Fruit fly (Drosophila melanogaster) whole organism, embryonic: ENCODE results near the gene Zip89B.
A peak's percentile ranks its signal among the peaks of the same experiment; 100 is the strongest.

Experiments used
- BEAF-32 ChIP-seq: fragments of 200-800 bp; sonication (Bioruptor generic); optimal IDR thresholded peaks from 3 replicates; lab custom pipeline; 2017; ENCODE audit warnings: missing biosample characterization, missing genetic modification characterization, mild to moderate bottlenecking, moderate library complexity, missing genetic modification reagents
- CG12155 ChIP-seq: fragments of 200-800 bp; sonication (Bioruptor generic); optimal IDR thresholded peaks from 3 replicates; lab custom pipeline; 2016; ENCODE audit warnings: missing biosample characterization, missing genetic modification characterization
- CG12299 ChIP-seq: fragments of 200-800 bp; sonication (Bioruptor generic); optimal IDR thresholded peaks from 2 replicates; lab custom pipeline; 2018; ENCODE audit warnings: missing biosample characterization, mild to moderate bottlenecking, missing genetic modification characterization
- CG12769 ChIP-seq: fragments of 200-800 bp; sonication (Bioruptor generic); optimal IDR thresholded peaks from 2 replicates; lab custom pipeline; 2019; ENCODE audit warnings: missing biosample characterization, mild to moderate bottlenecking, missing genetic modification characterization, moderate library complexity
- CG12942 ChIP-seq: fragments of 200-800 bp; sonication (Bioruptor generic); optimal IDR thresholded peaks from 3 replicates; lab custom pipeline; 2016; ENCODE audit warnings: missing biosample characterization, missing genetic modification characterization
- CG13624 ChIP-seq: fragments of 200-800 bp; sonication (Bioruptor generic); optimal IDR thresholded peaks from 2 replicates; lab custom pipeline; 2016; ENCODE audit warnings: missing biosample characterization, missing genetic modification characterization
- CG13775 ChIP-seq: fragments of 200-800 bp; sonication (Bioruptor generic); optimal IDR thresholded peaks from 3 replicates; lab custom pipeline; 2017; ENCODE audit warnings: missing biosample characterization, mild to moderate bottlenecking, missing genetic modification characterization
- CG15073 ChIP-seq: fragments of 200-800 bp; sonication (Bioruptor generic); optimal IDR thresholded peaks from 2 replicates; lab custom pipeline; 2016; ENCODE audit warnings: missing biosample characterization, missing genetic modification characterization
- CG16779 ChIP-seq: fragments of 200-800 bp; sonication (Bioruptor generic); IDR thresholded peaks from 2 replicates; pipeline ENCODE4 v1.3.6; 2022; ENCODE audit warnings: missing biosample characterization, missing genetic modification characterization
- CG17186 ChIP-seq: fragments of 200-800 bp; sonication (Bioruptor generic); optimal IDR thresholded peaks from 3 replicates; lab custom pipeline; 2017; ENCODE audit warnings: missing biosample characterization, missing genetic modification reagents, missing genetic modification characterization
- CG18619 ChIP-seq: fragments of 200-800 bp; sonication (Bioruptor generic); optimal IDR thresholded peaks from 3 replicates; lab custom pipeline; 2017; ENCODE audit warnings: missing biosample characterization, mild to moderate bottlenecking, missing genetic modification characterization
- CG3281 ChIP-seq: fragments of 200-800 bp; sonication (Bioruptor generic); optimal IDR thresholded peaks from 3 replicates; lab custom pipeline; 2017; ENCODE audit warnings: missing biosample characterization, mild to moderate bottlenecking, missing genetic modification characterization
- CG3847 ChIP-seq: fragments of 200-800 bp; sonication (Bioruptor generic); IDR thresholded peaks from 2 replicates; pipeline ENCODE4 v1.3.6; 2022; ENCODE audit warnings: missing biosample characterization, missing genetic modification characterization
- CG4617 ChIP-seq: fragments of 200-800 bp; sonication (Bioruptor generic); optimal IDR thresholded peaks from 3 replicates; lab custom pipeline; 2016; ENCODE audit warnings: missing biosample characterization, missing genetic modification characterization, borderline replicate concordance
- CG6683 ChIP-seq: fragments of 200-800 bp; sonication (Bioruptor generic); optimal IDR thresholded peaks from 2 replicates; lab custom pipeline; 2017; ENCODE audit warnings: missing biosample characterization, mild to moderate bottlenecking, missing genetic modification characterization, missing genetic modification reagents
- CG8388 ChIP-seq: fragments of 200-800 bp; sonication (Bioruptor generic); optimal IDR thresholded peaks from 2 replicates; lab custom pipeline; 2019; ENCODE audit warnings: missing biosample characterization, mild to moderate bottlenecking, missing genetic modification characterization, moderate library complexity
- CG9727 ChIP-seq: fragments of 200-800 bp; sonication (Bioruptor generic); optimal IDR thresholded peaks from 3 replicates; lab custom pipeline; 2017; ENCODE audit warnings: missing biosample characterization, mild to moderate bottlenecking, missing genetic modification characterization
- CG9817 ChIP-seq: fragments of 200-800 bp; sonication (Bioruptor generic); optimal IDR thresholded peaks from 2 replicates; lab custom pipeline; 2018; ENCODE audit warnings: missing biosample characterization, mild to moderate bottlenecking, missing genetic modification characterization, moderate library complexity
- CG9876 ChIP-seq: fragments of 200-800 bp; sonication (Bioruptor generic); optimal IDR thresholded peaks from 2 replicates; lab custom pipeline; 2016; ENCODE audit warnings: missing biosample characterization, missing genetic modification characterization
- Dfd ChIP-seq, 2 experiments: fragments of >200 bp; optimal IDR thresholded peaks; 2 replicates each; lab custom pipeline; 2017; ENCODE audit warnings: missing biosample characterization in 2 of 2, missing genetic modification characterization in 2 of 2
- Doc2 ChIP-seq: fragments of 200-800 bp; sonication (Bioruptor generic); IDR thresholded peaks from 2 replicates; pipeline ENCODE4 v1.3.6; 2022; ENCODE audit warnings: missing biosample characterization, missing genetic modification characterization
- E2f2 ChIP-seq: fragments of 200-800 bp; sonication (Bioruptor generic); IDR thresholded peaks from 2 replicates; pipeline ENCODE4 v1.3.6; 2022; ENCODE audit warnings: missing biosample characterization, missing genetic modification characterization
- Ets97D ChIP-seq: fragments of 200-800 bp; sonication (Bioruptor generic); optimal IDR thresholded peaks from 3 replicates; lab custom pipeline; 2016; ENCODE audit warnings: missing biosample characterization, missing genetic modification characterization
- Hsf ChIP-seq: fragments of 200-800 bp; sonication (Bioruptor generic); optimal IDR thresholded peaks from 3 replicates; lab custom pipeline; 2016; ENCODE audit warnings: missing biosample characterization, missing genetic modification characterization
- MTF-1 ChIP-seq: fragments of 200-800 bp; sonication (Bioruptor generic); optimal IDR thresholded peaks from 2 replicates; lab custom pipeline; 2018; ENCODE audit warnings: missing biosample characterization, mild to moderate bottlenecking, missing genetic modification characterization, borderline replicate concordance
- Neu2 ChIP-seq: fragments of 200-800 bp; sonication (Bioruptor generic); optimal IDR thresholded peaks from 3 replicates; lab custom pipeline; 2016; ENCODE audit warnings: missing biosample characterization, missing genetic modification characterization, borderline replicate concordance
- Oli ChIP-seq: fragments of 200-800 bp; sonication (Bioruptor generic); optimal IDR thresholded peaks from 2 replicates; lab custom pipeline; 2018; ENCODE audit warnings: missing biosample characterization, mild to moderate bottlenecking, missing genetic modification characterization, moderate library complexity
- Scr ChIP-seq: fragments of 200-800 bp; sonication (Bioruptor generic); IDR thresholded peaks from 2 replicates; pipeline ENCODE4 v1.3.6; 2022; ENCODE audit warnings: missing biosample characterization, missing genetic modification characterization; ENCODE audit not compliant: partially characterized antibody
- Sin3A ChIP-seq: fragments of >200 bp; optimal IDR thresholded peaks from 2 replicates; lab custom pipeline; 2018
- Sox100B ChIP-seq: fragments of 200-800 bp; sonication (Bioruptor generic); optimal IDR thresholded peaks from 3 replicates; lab custom pipeline; 2018; ENCODE audit warnings: missing biosample characterization, mild to moderate bottlenecking, missing genetic modification characterization
- Sox102F ChIP-seq: fragments of 200-800 bp; sonication (Bioruptor generic); optimal IDR thresholded peaks from 2 replicates; lab custom pipeline; 2018; ENCODE audit warnings: missing biosample characterization, mild to moderate bottlenecking, missing genetic modification characterization, moderate library complexity
- Sry-β ChIP-seq: fragments of 200-800 bp; sonication (Bioruptor generic); optimal IDR thresholded peaks from 2 replicates; lab custom pipeline; 2018; ENCODE audit warnings: missing biosample characterization, mild to moderate bottlenecking, missing genetic modification characterization, moderate library complexity
- Trl ChIP-seq, 3 experiments: fragments of >200 bp in 2 of 3; fragments of 200-800 bp in 1 of 3; sonication (Bioruptor generic) in 1 of 3; optimal IDR thresholded peaks; 2 replicates in 1 of 3; 3 replicates in 2 of 3; lab custom pipeline; 2016 to 2017; ENCODE audit warnings: missing biosample characterization in 1 of 3, missing genetic modification characterization in 1 of 3
- ara ChIP-seq: fragments of 200-800 bp; sonication (Bioruptor generic); IDR thresholded peaks from 2 replicates; pipeline ENCODE4 v1.3.6; 2022; ENCODE audit warnings: missing biosample characterization, missing genetic modification characterization
- cato ChIP-seq: fragments of 200-800 bp; sonication (Bioruptor generic); optimal IDR thresholded peaks from 2 replicates; lab custom pipeline; 2016; ENCODE audit warnings: missing biosample characterization, missing genetic modification characterization, borderline replicate concordance
- chif ChIP-seq, 2 experiments: fragments of 200-800 bp; sonication (Bioruptor generic); optimal IDR thresholded peaks; 3 replicates each; lab custom pipeline; 2016; ENCODE audit warnings: missing biosample characterization in 2 of 2, missing genetic modification characterization in 2 of 2
- corto ChIP-seq: fragments of 200-800 bp; sonication (Bioruptor generic); optimal IDR thresholded peaks from 2 replicates; lab custom pipeline; 2016; ENCODE audit warnings: missing biosample characterization, mild to moderate bottlenecking, missing genetic modification characterization, moderate library complexity
- crol ChIP-seq: fragments of 200-800 bp; sonication (Bioruptor generic); IDR thresholded peaks from 2 replicates; pipeline ENCODE4 v1.3.6; 2022; ENCODE audit warnings: missing biosample characterization, missing genetic modification characterization
- crp ChIP-seq, 2 experiments: fragments of 200-800 bp; sonication (Bioruptor generic); optimal IDR thresholded peaks; 2 replicates in 1 of 2; 3 replicates in 1 of 2; lab custom pipeline; 2017; ENCODE audit warnings: missing biosample characterization in 2 of 2, missing genetic modification characterization in 2 of 2, mild to moderate bottlenecking in 1 of 2, moderate library complexity in 1 of 2
- dimm ChIP-seq: fragments of 200-800 bp; sonication (Bioruptor generic); IDR thresholded peaks from 2 replicates; pipeline ENCODE4 v1.3.6; 2022; ENCODE audit warnings: missing biosample characterization, missing genetic modification characterization
- dpn ChIP-seq, 2 experiments: fragments of 200-800 bp; sonication (Bioruptor generic); optimal IDR thresholded peaks; 3 replicates each; lab custom pipeline; 2016; ENCODE audit warnings: missing biosample characterization in 2 of 2, missing genetic modification characterization in 2 of 2
- ftz-f1 ChIP-seq: fragments of 200-800 bp; sonication (Bioruptor generic); optimal IDR thresholded peaks from 2 replicates; lab custom pipeline; 2016; ENCODE audit warnings: missing biosample characterization, missing genetic modification characterization
- gcm ChIP-seq: fragments of 200-800 bp; sonication (Bioruptor generic); optimal IDR thresholded peaks from 2 replicates; lab custom pipeline; 2019; ENCODE audit warnings: missing biosample characterization, mild to moderate bottlenecking, missing genetic modification characterization, moderate library complexity
- mam ChIP-seq: fragments of 200-800 bp; sonication (Bioruptor generic); optimal IDR thresholded peaks from 3 replicates; lab custom pipeline; 2016; ENCODE audit warnings: missing biosample characterization, missing genetic modification characterization
- nmo ChIP-seq: fragments of 200-800 bp; sonication (Bioruptor generic); optimal IDR thresholded peaks from 2 replicates; lab custom pipeline; 2018; ENCODE audit warnings: missing biosample characterization, mild to moderate bottlenecking, missing genetic modification characterization, moderate library complexity
- odd ChIP-seq: fragments of 200-800 bp; sonication (Bioruptor generic); optimal IDR thresholded peaks from 2 replicates; lab custom pipeline; 2017; ENCODE audit warnings: missing biosample characterization, mild to moderate bottlenecking, missing genetic modification characterization
- prd ChIP-seq, 3 experiments: fragments of >200 bp in 2 of 3; fragments of 200-800 bp in 1 of 3; sonication (Bioruptor generic) in 1 of 3; optimal IDR thresholded peaks in 2 of 3; IDR thresholded peaks in 1 of 3; 2 replicates in 2 of 3; 3 replicates in 1 of 3; pipeline versions ENCODE4 v1.3.6 to Lab custom; 2017 to 2022; ENCODE audit warnings: missing biosample characterization in 1 of 3, missing genetic modification characterization in 1 of 3
- slbo ChIP-seq: fragments of 200-800 bp; sonication (Bioruptor generic); IDR thresholded peaks from 2 replicates; pipeline ENCODE4 v1.3.6; 2022; ENCODE audit warnings: missing biosample characterization, missing genetic modification characterization

Gene Zip89B

DNA sequence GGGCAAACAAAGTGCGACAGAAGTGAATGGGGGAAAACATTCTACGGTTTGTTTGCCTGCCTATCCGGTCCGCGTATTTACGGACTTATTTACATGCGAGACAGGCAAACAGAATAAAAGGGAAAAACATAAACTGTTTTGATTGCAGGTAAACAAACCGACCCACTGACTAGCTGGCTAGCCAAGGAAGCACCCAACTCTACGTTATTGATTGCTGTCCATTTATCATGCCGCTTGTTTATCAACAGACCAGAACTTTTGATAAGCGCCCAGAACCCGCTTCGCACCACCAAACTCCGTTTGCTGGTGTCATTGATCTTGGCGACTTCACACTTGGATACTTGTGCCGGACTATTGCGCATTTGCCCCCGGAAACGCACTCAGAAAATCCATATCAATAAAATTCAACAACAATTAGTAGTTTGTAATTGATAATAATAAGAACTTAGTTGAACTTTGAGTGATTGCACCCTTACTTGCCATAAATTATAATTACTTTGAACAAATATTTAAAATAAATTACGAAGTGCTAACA is 26.3 kb downstream of the Zip89B start (continued):
- TF ChIP-seq odd (peak; percentile 77), mam (peak; percentile 31), BEAF-32 (GFP tag; lab: Kevin White, UChicago) (no peak), cato (GFP tag; lab: Kevin White, UChicago) (peak; percentile 62), CG18619 (GFP tag; lab: Kevin White, UChicago) (peak; percentile 74), chif (GFP tag; optimal IDR thresholded peaks at IDR 0.05; lab: Kevin White, UChicago) (peak; percentile 23 to 64), CG12299 (tag; lab: Kevin White, UChicago) (peak; percentile 21), Scr (no peak), Sry-β (GFP tag; lab: Kevin White, UChicago) (peak; percentile 37), CG6683 (GFP tag; lab: Kevin White, UChicago) (no peak), CG13775 (GFP tag; lab: Kevin White, UChicago) (peak; percentile 19), Doc2 (no peak), CG3281 (peak; percentile 52), dpn (GFP tag; optimal IDR thresholded peaks at IDR 0.05; lab: Kevin White, UChicago) (peak; percentile 47 to 71), Sox102F (GFP tag; lab: Kevin White, UChicago) (peak; percentile 10), MTF-1 (GFP tag; lab: Kevin White, UChicago) (peak; percentile 52), E2f2 (GFP tag; lab: Robert Waterston, UW) (peak; percentile 58; the same call in 1 of the 2 replicates), crol (GFP tag; lab: Robert Waterston, UW) (peak; percentile 24; the same call in 1 of the 2 replicates), Ets97D (GFP tag; lab: Kevin White, UChicago) (no peak), ftz-f1 (GFP tag; lab: Kevin White, UChicago) (no peak), CG9817 (peak; percentile 21), Neu2 (GFP tag; lab: Kevin White, UChicago) (no peak), prd (optimal IDR thresholded peaks at IDR 0.05; lab: Kevin White, UChicago) (no peak), prd (GFP tag; IDR thresholded peaks at IDR 0.05; lab: Robert Waterston, UW) (peak; percentile 46; the same call in 2 of the 3 replicates), CG4617 (peak; percentile 0), CG3847 (GFP tag; lab: Robert Waterston, UW) (0 out of 2 replicates have a peak, but pooled peaks have one; percentile 7), CG8388 (no peak), dimm (GFP tag; lab: Robert Waterston, UW) (no peak), Oli (tag; lab: Kevin White, UChicago) (no peak), CG17186 (peak; percentile 37), corto (GFP tag; lab: Kevin White, UChicago) (no peak), CG16779 (GFP tag; lab: Robert Waterston, UW) (0 out of 2 replicates have a peak, but pooled peaks have one; percentile 53), CG12942 (GFP tag; lab: Kevin White, UChicago) (peak; percentile 68), Sox100B (peak; percentile 35), Hsf (GFP tag; lab: Kevin White, UChicago) (peak; percentile 55), CG13624 (GFP tag; lab: Kevin White, UChicago) (no peak), crp (GFP tag; optimal IDR thresholded peaks at IDR 0.05; lab: Kevin White, UChicago) (peak in 1 of 2 experiments; percentile 17), Sin3A (lab: Kevin White, UChicago) (no peak), gcm (GFP tag; lab: Kevin White, UChicago) (peak; percentile 41), CG15073 (GFP tag; lab: Kevin White, UChicago) (peak; percentile 22), Dfd (GFP tag; optimal IDR thresholded peaks at IDR 0.05; lab: Kevin White, UChicago) (no peak), CG12769 (tag; lab: Kevin White, UChicago) (peak; percentile 79), nmo (GFP tag; lab: Kevin White, UChicago) (no peak), CG12155 (GFP tag; lab: Kevin White, UChicago) (peak; percentile 1), ara (GFP tag; lab: Robert Waterston, UW) (peak; percentile 72), CG9727 (GFP tag; lab: Kevin White, UChicago) (peak; percentile 73), CG9876 (no peak), slbo (GFP tag; lab: Robert Waterston, UW) (0 out of 2 replicates have a peak, but pooled peaks have one; percentile 18), Trl (optimal IDR thresholded peaks at IDR 0.05; lab: Kevin White, UChicago) (no peak), Trl (GFP tag; optimal IDR thresholded peaks at IDR 0.05; lab: Kevin White, UChicago) (peak; percentile 73)
